Worm (Caenorhabditis elegans): ENCODE measurements around the gene ceh-100.

ce11 chrII:12560210-12560609 lies 43.3 kb downstream of the ceh-100 start, which contains the start of gene F49C5.12:
- TF ChIP-seq med-1 (GFP tag; optimal IDR thresholded peaks at IDR 0.05; ENCODE audit: insufficient read depth) (no peak), klf-2 (GFP tag; conservative IDR thresholded peaks at IDR 0.05) (no peak), cog-1 (tag; optimal IDR thresholded peaks at IDR 0.05) (no peak), ztf-23 (GFP tag; IDR thresholded peaks at IDR 0.05) (no peak), tab-1 (GFP tag; IDR thresholded peaks at IDR 0.05) (no peak), T22C8.4 (GFP tag; IDR thresholded peaks at IDR 0.05) (no peak), ref-1 (GFP tag; conservative IDR thresholded peaks at IDR 0.05) (no peak), flt-1 (GFP tag; IDR thresholded peaks at IDR 0.05) (no peak)

Data from whole organism, midembryonic.